Fruit fly (Drosophila melanogaster) whole organism, embryonic: ENCODE results near the gene CG2767.

Experiments used
- Aef1 ChIP-seq: fragments of 200-800 bp; sonication (Bioruptor generic); IDR thresholded peaks from 3 replicates; pipeline ENCODE4 v1.3.6; 2022; ENCODE audit warnings: missing biosample characterization, missing genetic modification characterization
- Antp ChIP-seq: fragments of 200-800 bp; sonication (Bioruptor generic); optimal IDR thresholded peaks from 3 replicates; lab custom pipeline; 2016; ENCODE audit warnings: missing biosample characterization, missing genetic modification characterization
- Atf6 ChIP-seq: fragments of 200-800 bp; sonication (Bioruptor generic); IDR thresholded peaks from 2 replicates; pipeline ENCODE4 v1.3.6; 2022; ENCODE audit warnings: missing biosample characterization, missing genetic modification characterization
- Bgb ChIP-seq: fragments of 200-800 bp; sonication (Bioruptor generic); IDR thresholded peaks from 2 replicates; pipeline ENCODE4 v1.3.6; 2022; ENCODE audit warnings: missing biosample characterization, missing genetic modification characterization; ENCODE audit not compliant: partially characterized antibody
- CG10267 ChIP-seq: fragments of 200-800 bp; sonication (Bioruptor generic); optimal IDR thresholded peaks from 2 replicates; lab custom pipeline; 2018; ENCODE audit warnings: missing biosample characterization, mild to moderate bottlenecking, missing genetic modification characterization, moderate library complexity
- CG10979 ChIP-seq: fragments of 200-800 bp; sonication (Bioruptor generic); optimal IDR thresholded peaks from 2 replicates; lab custom pipeline; 2018; ENCODE audit warnings: missing biosample characterization, mild to moderate bottlenecking, missing genetic modification characterization, moderate library complexity
- CG12219 ChIP-seq: fragments of 200-800 bp; sonication (Bioruptor generic); optimal IDR thresholded peaks from 3 replicates; lab custom pipeline; 2018; ENCODE audit warnings: missing biosample characterization, mild to moderate bottlenecking, missing genetic modification characterization
- CG13287 ChIP-seq: fragments of 200-800 bp; sonication (Bioruptor generic); IDR thresholded peaks from 2 replicates; pipeline ENCODE4 v1.3.6; 2022; ENCODE audit warnings: missing biosample characterization, missing genetic modification characterization; ENCODE audit not compliant: partially characterized antibody
- CG15011 ChIP-seq: fragments of 200-800 bp; sonication (Bioruptor generic); optimal IDR thresholded peaks from 3 replicates; lab custom pipeline; 2018; ENCODE audit warnings: missing biosample characterization, mild to moderate bottlenecking, missing genetic modification characterization
- CG15601 ChIP-seq: fragments of 200-800 bp; sonication (Bioruptor generic); optimal IDR thresholded peaks from 3 replicates; lab custom pipeline; 2019; ENCODE audit warnings: missing biosample characterization, mild to moderate bottlenecking, missing genetic modification characterization, moderate library complexity
- CG15696 ChIP-seq: fragments of 200-800 bp; sonication (Bioruptor generic); optimal IDR thresholded peaks from 2 replicates; lab custom pipeline; 2019; ENCODE audit warnings: missing biosample characterization, mild to moderate bottlenecking, missing genetic modification characterization, moderate library complexity
- CG1603 ChIP-seq: fragments of 200-800 bp; sonication (Bioruptor generic); optimal IDR thresholded peaks from 2 replicates; lab custom pipeline; 2019; ENCODE audit warnings: missing biosample characterization, mild to moderate bottlenecking, missing genetic modification characterization, moderate library complexity
- CG16813 ChIP-seq: fragments of 200-800 bp; sonication (Bioruptor generic); IDR thresholded peaks from 3 replicates; pipeline ENCODE4 v1.3.6; 2022; ENCODE audit warnings: missing biosample characterization, missing genetic modification characterization; ENCODE audit not compliant: partially characterized antibody
- CG17361 ChIP-seq: fragments of 200-800 bp; sonication (Bioruptor generic); IDR thresholded peaks from 3 replicates; pipeline ENCODE4 v1.3.6; 2022; ENCODE audit warnings: missing biosample characterization, missing genetic modification characterization
- CG17829 ChIP-seq: fragments of 200-800 bp; optimal IDR thresholded peaks from 2 replicates; lab custom pipeline; 2019; ENCODE audit warnings: missing biosample characterization, mild to moderate bottlenecking, missing genetic modification characterization, moderate library complexity
- CG18262 ChIP-seq: fragments of 200-800 bp; optimal IDR thresholded peaks from 3 replicates; lab custom pipeline; 2019; ENCODE audit warnings: missing biosample characterization, mild to moderate bottlenecking, missing genetic modification characterization, moderate library complexity
- CG2199 ChIP-seq: fragments of 200-800 bp; sonication (Bioruptor generic); IDR thresholded peaks from 3 replicates; pipeline ENCODE4 v1.3.6; 2022; ENCODE audit warnings: missing biosample characterization, missing genetic modification characterization
- CG2712 ChIP-seq: fragments of 200-800 bp; optimal IDR thresholded peaks from 3 replicates; lab custom pipeline; 2019; ENCODE audit warnings: missing biosample characterization, mild to moderate bottlenecking, missing genetic modification characterization, moderate library complexity
- CG32767 ChIP-seq: fragments of 200-800 bp; sonication (Bioruptor generic); IDR thresholded peaks from 2 replicates; pipeline ENCODE4 v1.3.6; 2022; ENCODE audit warnings: missing biosample characterization, missing genetic modification characterization
- CG34376 ChIP-seq: fragments of 200-800 bp; sonication (Bioruptor generic); optimal IDR thresholded peaks from 2 replicates; lab custom pipeline; 2018; ENCODE audit warnings: missing biosample characterization, mild to moderate bottlenecking, missing genetic modification characterization
- CG3847 ChIP-seq: fragments of 200-800 bp; sonication (Bioruptor generic); IDR thresholded peaks from 2 replicates; pipeline ENCODE4 v1.3.6; 2022; ENCODE audit warnings: missing biosample characterization, missing genetic modification characterization
- CG42726 ChIP-seq: fragments of 200-800 bp; sonication (Bioruptor generic); IDR thresholded peaks from 2 replicates; pipeline ENCODE4 v1.3.6; 2022; ENCODE audit warnings: missing biosample characterization, missing genetic modification characterization; ENCODE audit not compliant: partially characterized antibody
- CG7839 ChIP-seq: fragments of 200-800 bp; sonication (Bioruptor generic); optimal IDR thresholded peaks from 3 replicates; lab custom pipeline; 2018; ENCODE audit warnings: missing biosample characterization, mild to moderate bottlenecking, missing genetic modification characterization, moderate library complexity
- CTCF ChIP-seq: fragments of 200-800 bp; sonication (Bioruptor generic); optimal IDR thresholded peaks from 2 replicates; lab custom pipeline; 2017; ENCODE audit warnings: missing biosample characterization, mild to moderate bottlenecking, missing genetic modification characterization, moderate library complexity
- CoRest ChIP-seq: fragments of 200-800 bp; sonication (Bioruptor generic); optimal IDR thresholded peaks from 3 replicates; lab custom pipeline; 2018; ENCODE audit warnings: missing biosample characterization, mild to moderate bottlenecking, missing genetic modification characterization, moderate library complexity
- Dip3 ChIP-seq: fragments of 200-800 bp; sonication (Bioruptor generic); optimal IDR thresholded peaks from 3 replicates; lab custom pipeline; 2016; ENCODE audit warnings: missing biosample characterization, missing genetic modification characterization
- HmgZ ChIP-seq: fragments of 200-800 bp; sonication (Bioruptor generic); optimal IDR thresholded peaks from 2 replicates; lab custom pipeline; 2018; ENCODE audit warnings: missing biosample characterization, mild to moderate bottlenecking, missing genetic modification characterization
- Lhr ChIP-seq: fragments of 200-800 bp; sonication (Bioruptor generic); optimal IDR thresholded peaks from 3 replicates; lab custom pipeline; 2017; ENCODE audit warnings: mild to moderate bottlenecking, missing biosample characterization, missing genetic modification reagents, missing genetic modification characterization
- Med ChIP-seq: fragments of 200-800 bp; sonication (Bioruptor generic); peaks from one replicate; lab custom pipeline; 2016; ENCODE audit warnings: missing biosample characterization, missing genetic modification characterization, mild to moderate bottlenecking, inconsistent platforms, moderate library complexity
- Poxn ChIP-seq: fragments of 200-800 bp; sonication (Bioruptor generic); IDR thresholded peaks from 2 replicates; pipeline ENCODE4 v1.3.6; 2022; ENCODE audit warnings: missing biosample characterization, missing genetic modification characterization
- Side ChIP-seq: fragments of 200-800 bp; sonication (Bioruptor generic); optimal IDR thresholded peaks from 2 replicates; lab custom pipeline; 2016; ENCODE audit warnings: missing biosample characterization, missing genetic modification characterization
- abd-A ChIP-seq: fragments of 200-800 bp; sonication (Bioruptor generic); optimal IDR thresholded peaks from 3 replicates; lab custom pipeline; 2019; ENCODE audit warnings: missing biosample characterization, mild to moderate bottlenecking, missing genetic modification characterization, moderate library complexity
- amos ChIP-seq: fragments of 200-800 bp; sonication (Bioruptor generic); IDR thresholded peaks from 2 replicates; pipeline ENCODE4 v1.3.6; 2022; ENCODE audit warnings: missing biosample characterization, missing genetic modification characterization; ENCODE audit not compliant: partially characterized antibody
- bbx ChIP-seq: fragments of 200-800 bp; sonication (Bioruptor generic); IDR thresholded peaks from 2 replicates; pipeline ENCODE4 v1.3.6; 2022; ENCODE audit warnings: missing biosample characterization, missing genetic modification characterization; ENCODE audit not compliant: partially characterized antibody
- dmrt99B ChIP-seq: fragments of 200-800 bp; sonication (Bioruptor generic); optimal IDR thresholded peaks from 2 replicates; lab custom pipeline; 2018; ENCODE audit warnings: missing biosample characterization, mild to moderate bottlenecking, missing genetic modification characterization, moderate library complexity
- grau ChIP-seq: fragments of 200-800 bp; optimal IDR thresholded peaks from 3 replicates; lab custom pipeline; 2019; ENCODE audit warnings: missing biosample characterization, mild to moderate bottlenecking, missing genetic modification characterization, moderate library complexity
- kay ChIP-seq: fragments of 200-800 bp; sonication (Bioruptor generic); optimal IDR thresholded peaks from 2 replicates; lab custom pipeline; 2016; ENCODE audit warnings: missing biosample characterization, missing genetic modification characterization
- knrl ChIP-seq: fragments of 200-800 bp; sonication (Bioruptor generic); IDR thresholded peaks from 3 replicates; pipeline ENCODE4 v1.3.6; 2022; ENCODE audit warnings: missing biosample characterization, missing genetic modification characterization; ENCODE audit not compliant: partially characterized antibody
- mirr ChIP-seq: fragments of 200-800 bp; sonication (Bioruptor generic); optimal IDR thresholded peaks from 3 replicates; lab custom pipeline; 2018; ENCODE audit warnings: missing biosample characterization, mild to moderate bottlenecking, missing genetic modification characterization
- onecut ChIP-seq: fragments of 200-800 bp; sonication (Bioruptor generic); IDR thresholded peaks from 2 replicates; pipeline ENCODE4 v1.3.6; 2022; ENCODE audit warnings: missing biosample characterization, missing genetic modification characterization
- pho ChIP-seq: fragments of 200-800 bp; sonication (Bioruptor generic); optimal IDR thresholded peaks from 2 replicates; lab custom pipeline; 2016; ENCODE audit warnings: missing biosample characterization, missing genetic modification characterization
- pita ChIP-seq: fragments of 200-800 bp; sonication (Bioruptor generic); optimal IDR thresholded peaks from 2 replicates; lab custom pipeline; 2017; ENCODE audit warnings: missing biosample characterization, mild to moderate bottlenecking, missing genetic modification characterization
- row ChIP-seq: fragments of 200-800 bp; sonication (Bioruptor generic); IDR thresholded peaks from 3 replicates; pipeline ENCODE4 v1.3.6; 2022; ENCODE audit warnings: missing biosample characterization, missing genetic modification characterization
- sens ChIP-seq: fragments of 200-800 bp; sonication (Bioruptor generic); peaks from one replicate; lab custom pipeline; 2016; ENCODE audit warnings: missing biosample characterization, missing genetic modification characterization
- stwl ChIP-seq: fragments of 200-800 bp; sonication (Bioruptor generic); optimal IDR thresholded peaks from 3 replicates; lab custom pipeline; 2018; ENCODE audit warnings: missing biosample characterization, mild to moderate bottlenecking, missing genetic modification characterization, moderate library complexity
- tll ChIP-seq, 2 experiments: fragments of 200-800 bp in 1 of 2; fragments of >200 bp in 1 of 2; sonication (Bioruptor generic) in 1 of 2; optimal IDR thresholded peaks; 2 replicates each; lab custom pipeline; 2017 to 2019; ENCODE audit warnings: missing biosample characterization in 2 of 2, missing genetic modification characterization in 2 of 2, mild to moderate bottlenecking in 1 of 2, moderate library complexity in 1 of 2
- trem ChIP-seq: fragments of 200-800 bp; optimal IDR thresholded peaks from 3 replicates; lab custom pipeline; 2019; ENCODE audit warnings: missing biosample characterization, mild to moderate bottlenecking, missing genetic modification characterization, moderate library complexity
- zen2 ChIP-seq: fragments of 200-800 bp; sonication (Bioruptor generic); IDR thresholded peaks from 3 replicates; pipeline ENCODE4 v1.3.6; 2022; ENCODE audit warnings: missing biosample characterization, missing genetic modification characterization; ENCODE audit not compliant: partially characterized antibody

Gene CG2767

dm6 chr3R:7981396-7981795 lies 26.5 kb downstream of the CG2767 start:
- TF ChIP-seq amos (GFP tag; lab: Robert Waterston, UW) (peak; percentile 65), knrl (GFP tag; lab: Robert Waterston, UW) (peak; percentile 32; the same call in 1 of the 3 replicates), bbx (GFP tag; lab: Robert Waterston, UW) (0 out of 2 replicates have a peak, but pooled peaks have one; percentile 8), trem (tag; lab: Kevin White, UChicago) (peak; percentile 15), CG7839 (tag; lab: Kevin White, UChicago) (peak; percentile 16), Aef1 (GFP tag; lab: Robert Waterston, UW) (no peak), Med (peak; percentile 74), CG13287 (peak; percentile 24; the same call in 1 of the 2 replicates), CG1603 (tag; lab: Kevin White, UChicago) (peak; percentile 16), CG2199 (peak; percentile 90), HmgZ (tag; lab: Kevin White, UChicago) (peak; percentile 8), pho (GFP tag; lab: Kevin White, UChicago) (no peak), Dip3 (GFP tag; lab: Kevin White, UChicago) (no peak), CTCF (peak; percentile 96), CG16813 (GFP tag; lab: Robert Waterston, UW) (0 out of 3 replicates have a peak, but pooled peaks have one; percentile 35), CG34376 (no peak), tll (GFP tag; optimal IDR thresholded peaks at IDR 0.05; lab: Kevin White, UChicago) (no peak), CG18262 (tag; lab: Kevin White, UChicago) (peak; percentile 22), dmrt99B (no peak), CG3847 (GFP tag; lab: Robert Waterston, UW) (no peak), Side (no peak), CG12219 (GFP tag; lab: Kevin White, UChicago) (no peak), Atf6 (GFP tag; lab: Robert Waterston, UW) (no peak), CG32767 (GFP tag; lab: Robert Waterston, UW) (no peak), Bgb (GFP tag; lab: Robert Waterston, UW) (peak; percentile 63), CG17829 (tag; lab: Kevin White, UChicago) (peak; percentile 31), zen2 (GFP tag; lab: Robert Waterston, UW) (no peak), grau (tag; lab: Kevin White, UChicago) (peak; percentile 12), CG17361 (GFP tag; lab: Robert Waterston, UW) (peak; percentile 35; the same call in 1 of the 3 replicates), CG42726 (GFP tag; lab: Robert Waterston, UW) (0 out of 2 replicates have a peak, but pooled peaks have one; percentile 25), CoRest (tag; lab: Kevin White, UChicago) (peak; percentile 8), CG15601 (tag; lab: Kevin White, UChicago) (peak; percentile 18), row (GFP tag; lab: Robert Waterston, UW) (no peak), onecut (GFP tag; lab: Robert Waterston, UW) (no peak), CG15011 (GFP tag; lab: Kevin White, UChicago) (no peak), kay (GFP tag; lab: Kevin White, UChicago) (no peak), sens (GFP tag; lab: Kevin White, UChicago) (peak; percentile 7), CG10267 (peak; percentile 3), Lhr (GFP tag; lab: Kevin White, UChicago) (peak; percentile 67), stwl (tag; lab: Kevin White, UChicago) (peak; percentile 47), Poxn (no peak), abd-A (tag; lab: Kevin White, UChicago) (no peak), mirr (GFP tag; lab: Kevin White, UChicago) (no peak), pita (GFP tag; lab: Kevin White, UChicago) (peak; percentile 2), CG10979 (tag; lab: Kevin White, UChicago) (peak; percentile 10), Antp (GFP tag; lab: Kevin White, UChicago) (no peak), CG2712 (tag; lab: Kevin White, UChicago) (peak; percentile 25), CG15696 (tag; lab: Kevin White, UChicago) (peak; percentile 3)
